Worm (Caenorhabditis elegans): Measurements from ENCODE around the gene copg-1.

DNA sequence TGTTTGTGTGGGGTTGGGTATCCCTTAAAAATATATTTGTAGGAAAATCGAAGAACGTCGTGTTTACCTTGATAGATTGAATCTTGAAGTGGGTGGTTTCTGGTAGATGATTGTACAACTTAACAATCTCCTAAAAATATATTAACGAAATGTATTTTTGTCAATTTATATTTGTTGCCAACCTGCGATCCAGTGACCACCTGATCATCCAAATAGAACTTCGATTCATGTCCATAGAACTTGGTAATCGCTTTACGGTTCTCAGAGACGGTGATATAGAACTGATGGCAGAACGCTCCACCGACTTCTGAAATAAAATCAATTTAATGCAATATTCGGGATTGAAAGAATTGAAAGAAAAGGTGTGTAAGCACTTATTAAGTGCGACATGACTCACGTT is 23.3 kb upstream of the copg-1 start:
- no peak for TF ChIP-seq drap-1 (GFP tag; optimal IDR thresholded peaks at IDR 0.05)
- no peak for TF ChIP-seq unc-62 (GFP tag; optimal IDR thresholded peaks at IDR 0.05)
- no peak for TF ChIP-seq pha-4 (tag; optimal IDR thresholded peaks at IDR 0.05)
- no peak for TF ChIP-seq blmp-1 (tag; optimal IDR thresholded peaks at IDR 0.05)
- no peak for TF ChIP-seq nhr-28 (tag; optimal IDR thresholded peaks at IDR 0.05)
- no peak for TF ChIP-seq lin-32 (GFP tag; optimal IDR thresholded peaks at IDR 0.05)
- TF ChIP-seq nhr-12 (tag; optimal IDR thresholded peaks at IDR 0.05) = no peak
- TF ChIP-seq sem-2 (GFP tag; optimal IDR thresholded peaks at IDR 0.05) = no peak
- TF ChIP-seq nhr-237 (tag; optimal IDR thresholded peaks at IDR 0.05) = no peak
- no peak for TF ChIP-seq snpc-4 (tag; optimal IDR thresholded peaks at IDR 0.05)
- TF ChIP-seq nhr-76 (tag; optimal IDR thresholded peaks at IDR 0.05) = no peak
- TF ChIP-seq lsy-2 (tag; optimal IDR thresholded peaks at IDR 0.05) = no peak
- no peak for TF ChIP-seq tbx-8 (GFP tag; optimal IDR thresholded peaks at IDR 0.05)
